Worm (Caenorhabditis elegans) whole organism, L3 larva: ENCODE results near the gene C16C4.1.

ENCODE experiments used
- R02D3.7 ChIP-seq: fragments of 150-350 bp; optimal IDR thresholded peaks from 2 replicates; lab custom pipeline; 2014; ENCODE audit warnings: missing biosample characterization, missing genetic modification characterization
- ZK546.5 ChIP-seq: sonication (generic microtip); optimal IDR thresholded peaks from 2 replicates; lab custom pipeline; 2017; ENCODE audit warnings: missing biosample characterization, missing genetic modification characterization
- ceh-28 ChIP-seq: fragments of 150-350 bp; optimal IDR thresholded peaks from 2 replicates; lab custom pipeline; 2014; ENCODE audit warnings: missing biosample characterization, missing genetic modification reagents, missing genetic modification characterization
- ceh-82 ChIP-seq: fragments of 150-350 bp; optimal IDR thresholded peaks from 2 replicates; lab custom pipeline; 2014; ENCODE audit warnings: missing biosample characterization, missing genetic modification characterization
- daf-12 ChIP-seq: fragments of 150-350 bp; optimal IDR thresholded peaks from 2 replicates; lab custom pipeline; 2014; ENCODE audit warnings: missing biosample characterization, missing genetic modification reagents, missing genetic modification characterization
- egl-27 ChIP-seq: sonication (generic microtip); optimal IDR thresholded peaks from 4 replicates; lab custom pipeline; 2017; ENCODE audit warnings: missing biosample characterization, missing genetic modification reagents, missing genetic modification characterization
- egl-5 ChIP-seq: fragments of 150-350 bp; optimal IDR thresholded peaks from 2 replicates; lab custom pipeline; 2017; ENCODE audit warnings: missing biosample characterization, missing genetic modification reagents, missing genetic modification characterization, inconsistent platforms
- elt-2 ChIP-seq: sonication (generic microtip); optimal IDR thresholded peaks from 2 replicates; lab custom pipeline; 2016; ENCODE audit warnings: missing genetic modification reagents, mild to moderate bottlenecking, missing genetic modification characterization, missing compliant biosample characterization
- elt-3 ChIP-seq, 3 experiments: fragments of 150-350 bp in 1 of 3; sonication (generic microtip) in 2 of 3; optimal IDR thresholded peaks; 2 replicates in 2 of 3; 4 replicates in 1 of 3; lab custom pipeline; 2014 to 2017; ENCODE audit warnings: missing biosample characterization in 3 of 3, missing genetic modification characterization in 3 of 3
- eor-1 ChIP-seq, 2 experiments: fragments of 150-350 bp; optimal IDR thresholded peaks; 2 replicates each; lab custom pipeline; 2014 to 2018; ENCODE audit warnings: missing biosample characterization in 2 of 2, missing genetic modification characterization in 2 of 2
- fkh-10 ChIP-seq: sonication (generic microtip); optimal IDR thresholded peaks from 2 replicates; lab custom pipeline; 2017; ENCODE audit warnings: missing biosample characterization, missing genetic modification reagents, missing genetic modification characterization
- fkh-2 ChIP-seq: fragments of 150-350 bp; optimal IDR thresholded peaks from 2 replicates; lab custom pipeline; 2014; ENCODE audit warnings: missing biosample characterization, missing genetic modification reagents, missing genetic modification characterization
- fos-1 ChIP-seq: fragments of 150-350 bp; optimal IDR thresholded peaks from 2 replicates; lab custom pipeline; 2014; ENCODE audit warnings: missing biosample characterization, missing genetic modification characterization
- jun-1 ChIP-seq: fragments of 150-350 bp; optimal IDR thresholded peaks from 2 replicates; lab custom pipeline; 2014; ENCODE audit warnings: missing biosample characterization, missing genetic modification reagents, missing genetic modification characterization
- lin-39 ChIP-seq: fragments of 150-350 bp; optimal IDR thresholded peaks from 2 replicates; lab custom pipeline; 2018; ENCODE audit warnings: missing biosample characterization, missing genetic modification reagents, missing genetic modification characterization
- lsy-12 ChIP-seq: sonication (generic microtip); optimal IDR thresholded peaks from 2 replicates; lab custom pipeline; 2016; ENCODE audit warnings: mild to moderate bottlenecking, missing genetic modification characterization, missing compliant biosample characterization
- mml-1 ChIP-seq: fragments of 150-350 bp; sonication (generic microtip); optimal IDR thresholded peaks from 3 replicates; lab custom pipeline; 2014; ENCODE audit warnings: missing biosample characterization, missing genetic modification characterization
- nfya-1 ChIP-seq: sonication (generic microtip); optimal IDR thresholded peaks from 2 replicates; lab custom pipeline; 2017; ENCODE audit warnings: missing genetic modification characterization, mild to moderate bottlenecking, missing compliant biosample characterization, antibody characterized with exemption, moderate library complexity; ENCODE audit not compliant: insufficient read depth
- nhr-11 ChIP-seq: fragments of 150-350 bp; optimal IDR thresholded peaks from 2 replicates; lab custom pipeline; 2014; ENCODE audit warnings: missing biosample characterization, missing genetic modification characterization
- nhr-12 ChIP-seq: fragments of 150-350 bp; optimal IDR thresholded peaks from 2 replicates; lab custom pipeline; 2014; ENCODE audit warnings: missing biosample characterization, missing genetic modification characterization
- nhr-23 ChIP-seq: fragments of 150-350 bp; optimal IDR thresholded peaks from 2 replicates; lab custom pipeline; 2014; ENCODE audit warnings: missing biosample characterization, missing genetic modification reagents, missing genetic modification characterization
- nhr-237 ChIP-seq: fragments of 150-350 bp; optimal IDR thresholded peaks from 2 replicates; lab custom pipeline; 2014; ENCODE audit warnings: missing biosample characterization, missing genetic modification characterization
- nhr-25 ChIP-seq: sonication (generic microtip); optimal IDR thresholded peaks from 2 replicates; lab custom pipeline; 2017; ENCODE audit warnings: missing biosample characterization, missing genetic modification characterization
- nhr-28 ChIP-seq: fragments of 150-350 bp; optimal IDR thresholded peaks from 2 replicates; lab custom pipeline; 2014; ENCODE audit warnings: missing biosample characterization, missing genetic modification characterization
- nhr-43 ChIP-seq: sonication (generic microtip); optimal IDR thresholded peaks from 2 replicates; lab custom pipeline; 2016; ENCODE audit warnings: mild to moderate bottlenecking, missing genetic modification characterization, missing compliant biosample characterization; ENCODE audit not compliant: poor library complexity, severe bottlenecking
- nhr-77 ChIP-seq: fragments of 150-350 bp; optimal IDR thresholded peaks from 2 replicates; lab custom pipeline; 2014; ENCODE audit warnings: missing biosample characterization, missing genetic modification characterization
- pha-4 ChIP-seq: fragments of 150-350 bp; optimal IDR thresholded peaks from 2 replicates; lab custom pipeline; 2014; ENCODE audit warnings: missing biosample characterization, missing genetic modification reagents, missing genetic modification characterization
- sea-2 ChIP-seq: fragments of 150-350 bp; sonication (generic microtip); optimal IDR thresholded peaks from 4 replicates; lab custom pipeline; 2014; ENCODE audit warnings: missing biosample characterization, missing genetic modification reagents, missing genetic modification characterization
- snpc-4 ChIP-seq: fragments of 150-350 bp; optimal IDR thresholded peaks from 2 replicates; lab custom pipeline; 2014; ENCODE audit warnings: missing biosample characterization, missing genetic modification characterization
- tbx-2 ChIP-seq: sonication (generic microtip); optimal IDR thresholded peaks from 2 replicates; lab custom pipeline; 2016; ENCODE audit warnings: mild to moderate bottlenecking, missing genetic modification characterization, missing compliant biosample characterization
- unc-39 ChIP-seq: sonication (generic microtip); optimal IDR thresholded peaks from 4 replicates; lab custom pipeline; 2017; ENCODE audit warnings: missing biosample characterization, missing genetic modification characterization
- ztf-11 ChIP-seq: fragments of 150-350 bp; optimal IDR thresholded peaks from 2 replicates; lab custom pipeline; 2014; ENCODE audit warnings: missing biosample characterization, missing genetic modification characterization
- ztf-4 ChIP-seq: fragments of 150-350 bp; optimal IDR thresholded peaks from 2 replicates; lab custom pipeline; 2014; ENCODE audit warnings: missing biosample characterization, missing genetic modification characterization

C16C4.1 gene

DNA sequence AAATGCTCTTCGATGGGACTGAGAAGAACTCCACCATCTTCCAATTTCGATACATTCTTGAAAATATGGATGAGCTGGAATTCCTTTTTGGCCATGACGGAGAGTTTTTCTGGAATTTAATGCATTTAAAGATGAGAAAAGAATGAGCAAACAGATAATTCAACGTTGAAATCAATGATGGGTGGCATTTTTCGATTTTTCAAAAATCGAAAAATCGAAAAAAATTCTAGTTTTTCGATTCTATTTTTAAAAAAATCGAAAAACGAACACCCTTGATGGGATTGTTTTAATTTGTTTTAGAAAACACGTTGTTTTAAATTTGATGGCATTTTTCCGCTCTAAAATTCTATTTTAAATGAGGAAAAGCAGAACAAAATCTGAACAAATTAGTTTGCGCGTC lies 18.7 kb downstream of the C16C4.1 start, which contains the start of gene math-31:
Gene math-31, minus strand, starts transcription at position 101 of the 400 bp plus-strand sequence.
- TF ChIP-seq egl-27 (tag; lab: Kevin White, UChicago): no peak
- no peak for TF ChIP-seq lsy-12 (tag; lab: Kevin White, UChicago)
- TF ChIP-seq fkh-2 (tag; lab: Kevin White, UChicago): no peak
- TF ChIP-seq ceh-28 (tag; lab: Kevin White, UChicago): no peak
- no peak for TF ChIP-seq nhr-237 (tag; lab: Kevin White, UChicago)
- TF ChIP-seq pha-4 (tag; lab: Kevin White, UChicago): no peak
- no peak for TF ChIP-seq snpc-4
- no peak for TF ChIP-seq egl-5 (tag; lab: Kevin White, UChicago)
- no peak for TF ChIP-seq sea-2 (GFP tag; lab: Kevin White, UChicago)
- no peak for TF ChIP-seq nhr-23
- TF ChIP-seq ZK546.5 (tag; lab: Kevin White, UChicago): no peak
- no peak for TF ChIP-seq nhr-77 (tag; lab: Kevin White, UChicago)
- no peak for TF ChIP-seq lin-39 (tag; lab: Kevin White, UChicago)
- no peak for TF ChIP-seq jun-1
- no peak for TF ChIP-seq daf-12 (tag; lab: Kevin White, UChicago)
- TF ChIP-seq nhr-43 (tag; lab: Kevin White, UChicago): no peak
- TF ChIP-seq ztf-11 (tag; lab: Kevin White, UChicago): no peak
- TF ChIP-seq elt-2 (tag; lab: Kevin White, UChicago): no peak
- TF ChIP-seq tbx-2 (tag; lab: Kevin White, UChicago): no peak

DNA sequence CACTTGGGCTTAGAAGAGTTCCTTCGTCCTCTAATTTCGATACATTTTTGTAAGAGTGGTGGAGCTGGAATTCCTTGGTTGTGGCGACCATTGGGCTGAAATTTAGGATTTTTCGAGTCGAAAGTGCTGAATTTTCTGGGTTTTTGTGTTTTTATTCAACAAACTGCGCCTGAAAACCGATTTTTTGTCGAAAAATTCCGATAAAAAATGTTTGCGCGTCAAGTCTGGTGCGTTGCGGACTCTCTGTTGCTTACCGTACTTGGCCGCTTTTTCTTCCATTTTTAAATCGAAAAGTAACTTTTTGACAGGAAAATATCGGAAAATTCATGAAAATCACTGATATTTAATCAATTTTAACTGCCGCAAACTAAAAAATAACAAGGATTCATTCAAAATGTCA lies 23.9 kb downstream of the C16C4.1 start, which contains the start of gene bath-4:
Gene bath-4, minus strand, starts transcription at position 101 of the 400 bp plus-strand sequence.
- no peak for TF ChIP-seq jun-1
- TF ChIP-seq nhr-28: no peak
- no peak for TF ChIP-seq nhr-23
- TF ChIP-seq elt-2 (tag; lab: Kevin White, UChicago): no peak
- TF ChIP-seq ZK546.5 (tag; lab: Kevin White, UChicago): no peak
- TF ChIP-seq R02D3.7: no peak
- no peak for TF ChIP-seq nhr-237 (tag; lab: Kevin White, UChicago)
- TF ChIP-seq sea-2 (GFP tag; lab: Kevin White, UChicago): no peak
- no peak for TF ChIP-seq egl-27 (tag; lab: Kevin White, UChicago)
- TF ChIP-seq pha-4 (tag; lab: Kevin White, UChicago): no peak
- TF ChIP-seq fkh-2 (tag; lab: Kevin White, UChicago): no peak
- TF ChIP-seq nhr-77 (tag; lab: Kevin White, UChicago): no peak
- TF ChIP-seq elt-3 (tag; optimal IDR thresholded peaks at IDR 0.05; lab: Kevin White, UChicago): no peak
- TF ChIP-seq ztf-4 (tag; lab: Kevin White, UChicago): no peak
- no peak for TF ChIP-seq nhr-11
- TF ChIP-seq nhr-12 (tag; lab: Kevin White, UChicago): no peak
- TF ChIP-seq ceh-82 (tag; lab: Kevin White, UChicago): no peak
- no peak for TF ChIP-seq fos-1 (tag; lab: Kevin White, UChicago)
- TF ChIP-seq eor-1 (tag; optimal IDR thresholded peaks at IDR 0.05; lab: Kevin White, UChicago): no peak
- no peak for TF ChIP-seq daf-12 (tag; lab: Kevin White, UChicago)

DNA sequence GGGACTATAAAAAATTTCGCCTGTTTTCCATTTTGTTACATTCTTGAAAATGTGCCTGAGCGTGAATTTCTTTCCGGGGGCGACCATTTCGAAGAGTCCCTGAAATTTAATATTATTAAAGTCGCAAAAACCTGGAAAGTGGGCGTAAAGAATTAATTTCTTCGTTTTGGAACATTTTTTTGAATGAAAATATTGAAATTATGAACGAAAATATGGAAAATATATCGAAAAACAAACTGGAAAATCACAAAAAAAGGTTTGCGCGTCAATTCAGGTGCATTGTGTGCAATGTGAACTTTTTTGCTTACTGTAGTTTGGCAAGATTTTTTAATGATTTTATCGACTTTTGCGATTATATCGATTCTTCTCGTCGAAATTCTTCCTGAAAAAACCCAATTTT lies 27.0 kb downstream of the C16C4.1 start, which contains the start of gene bath-7:
Gene bath-7, minus strand, starts transcription at position 101 of the 400 bp plus-strand sequence.
- no peak for TF ChIP-seq fkh-10 (GFP tag; lab: Kevin White, UChicago)
- no peak for TF ChIP-seq unc-39 (tag; lab: Kevin White, UChicago)
- TF ChIP-seq nfya-1 (tag; lab: Kevin White, UChicago): no peak
- no peak for TF ChIP-seq elt-2 (tag; lab: Kevin White, UChicago)
- TF ChIP-seq daf-12 (tag; lab: Kevin White, UChicago): no peak

DNA sequence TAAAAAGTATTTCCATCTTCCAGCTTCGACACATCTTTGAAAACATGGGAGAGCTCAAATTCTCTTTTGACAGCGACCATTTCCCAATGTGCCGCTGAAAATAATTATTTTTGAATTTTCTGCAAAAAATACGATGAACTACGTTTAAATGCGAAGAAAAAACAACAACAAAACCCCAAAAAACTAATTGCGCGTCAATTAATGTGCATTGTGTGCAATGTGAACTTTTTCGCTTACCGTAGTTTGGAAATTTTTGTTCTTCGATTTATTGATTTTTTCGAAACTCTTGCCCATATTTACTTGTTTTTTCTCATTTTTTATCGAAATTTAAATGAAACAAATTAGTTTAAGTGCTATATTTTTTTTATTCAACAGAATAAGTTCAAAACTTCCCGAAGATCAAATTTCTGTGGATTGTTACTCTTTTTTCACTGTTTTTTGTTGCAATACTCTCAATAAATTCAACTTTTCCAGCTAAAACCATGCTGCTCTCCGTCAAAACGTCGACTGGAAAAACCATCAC lies 28.7 kb downstream of the C16C4.1 start, which contains the start of the genes bath-2 and F52C6.4:
Gene bath-2, minus strand, starts transcription at position 101 of the 523 bp plus-strand sequence.
Gene F52C6.4, plus strand, starts transcription at position 473 of the 523 bp plus-strand sequence.
- TF ChIP-seq fkh-10 (GFP tag; lab: Kevin White, UChicago) (no peak), egl-5 (tag; lab: Kevin White, UChicago) (no peak), mml-1 (tag; lab: Kevin White, UChicago) (no peak), fos-1 (tag; lab: Kevin White, UChicago) (no peak), elt-2 (tag; lab: Kevin White, UChicago) (no peak), nhr-237 (tag; lab: Kevin White, UChicago) (no peak), nhr-25 (no peak)
